Fruit fly (Drosophila melanogaster) whole organism, embryonic: ENCODE measurements around the gene Nup37.
A peak's percentile ranks its signal among the peaks of the same experiment; 100 is the strongest.

Experiments
- ATbp ChIP-seq: fragments of 200-800 bp; sonication (Bioruptor generic); optimal IDR thresholded peaks from 2 replicates; lab custom pipeline; 2017; ENCODE audit warnings: missing biosample characterization, mild to moderate bottlenecking, missing genetic modification characterization, missing genetic modification reagents
- Ada2b ChIP-seq: fragments of 200-800 bp; sonication (Bioruptor generic); IDR thresholded peaks from 2 replicates; pipeline ENCODE4 v1.3.6; 2022; ENCODE audit warnings: missing biosample characterization, missing genetic modification characterization
- C15 ChIP-seq: fragments of 200-800 bp; sonication (Bioruptor generic); IDR thresholded peaks from 3 replicates; pipeline ENCODE4 v1.3.6; 2022; ENCODE audit warnings: missing biosample characterization, missing genetic modification characterization
- CG11085 ChIP-seq: fragments of 200-800 bp; sonication (Bioruptor generic); IDR thresholded peaks from 2 replicates; pipeline ENCODE4 v1.3.6; 2022; ENCODE audit warnings: missing biosample characterization, missing genetic modification characterization
- CG12219 ChIP-seq: fragments of 200-800 bp; sonication (Bioruptor generic); optimal IDR thresholded peaks from 3 replicates; lab custom pipeline; 2018; ENCODE audit warnings: missing biosample characterization, mild to moderate bottlenecking, missing genetic modification characterization
- CG12942 ChIP-seq: fragments of 200-800 bp; sonication (Bioruptor generic); optimal IDR thresholded peaks from 3 replicates; lab custom pipeline; 2016; ENCODE audit warnings: missing biosample characterization, missing genetic modification characterization
- CG13123 ChIP-seq: fragments of 200-800 bp; sonication (Bioruptor generic); optimal IDR thresholded peaks from 2 replicates; lab custom pipeline; 2016; ENCODE audit warnings: missing biosample characterization, missing genetic modification characterization
- CG1603 ChIP-seq: fragments of 200-800 bp; sonication (Bioruptor generic); optimal IDR thresholded peaks from 2 replicates; lab custom pipeline; 2019; ENCODE audit warnings: missing biosample characterization, mild to moderate bottlenecking, missing genetic modification characterization, moderate library complexity
- CG2129 ChIP-seq: fragments of 200-800 bp; sonication (Bioruptor generic); IDR thresholded peaks from 2 replicates; pipeline ENCODE4 v1.3.6; 2022; ENCODE audit warnings: missing biosample characterization, missing genetic modification characterization; ENCODE audit not compliant: partially characterized antibody
- CG3281 ChIP-seq: fragments of 200-800 bp; sonication (Bioruptor generic); optimal IDR thresholded peaks from 3 replicates; lab custom pipeline; 2017; ENCODE audit warnings: missing biosample characterization, mild to moderate bottlenecking, missing genetic modification characterization
- CG34376 ChIP-seq: fragments of 200-800 bp; sonication (Bioruptor generic); optimal IDR thresholded peaks from 2 replicates; lab custom pipeline; 2018; ENCODE audit warnings: missing biosample characterization, mild to moderate bottlenecking, missing genetic modification characterization
- CG4328 ChIP-seq: fragments of 200-800 bp; sonication (Bioruptor generic); optimal IDR thresholded peaks from 3 replicates; lab custom pipeline; 2017; ENCODE audit warnings: missing biosample characterization, missing genetic modification reagents, missing genetic modification characterization
- CG43689 ChIP-seq: fragments of 200-800 bp; sonication (Bioruptor generic); IDR thresholded peaks from 2 replicates; pipeline ENCODE4 v1.3.6; 2022; ENCODE audit warnings: missing biosample characterization, missing genetic modification characterization
- CG4730 ChIP-seq: fragments of 200-800 bp; sonication (Bioruptor generic); IDR thresholded peaks from 2 replicates; pipeline ENCODE4 v1.3.6; 2022; ENCODE audit warnings: missing biosample characterization, missing genetic modification characterization
- CG6813 ChIP-seq: fragments of 200-800 bp; sonication (Bioruptor generic); optimal IDR thresholded peaks from 2 replicates; lab custom pipeline; 2017; ENCODE audit warnings: missing biosample characterization, missing genetic modification characterization, mild to moderate bottlenecking, moderate library complexity, missing genetic modification reagents
- CG7271 ChIP-seq: fragments of 200-800 bp; sonication (Bioruptor generic); optimal IDR thresholded peaks from 2 replicates; lab custom pipeline; 2018; ENCODE audit warnings: missing biosample characterization, mild to moderate bottlenecking, missing genetic modification characterization, moderate library complexity
- CG7372 ChIP-seq: fragments of 200-800 bp; sonication (Bioruptor generic); IDR thresholded peaks from 2 replicates; pipeline ENCODE4 v1.3.6; 2022; ENCODE audit warnings: missing biosample characterization, missing genetic modification characterization
- CG7745 ChIP-seq: fragments of 200-800 bp; sonication (Bioruptor generic); optimal IDR thresholded peaks from 2 replicates; lab custom pipeline; 2018; ENCODE audit warnings: missing biosample characterization, mild to moderate bottlenecking, missing genetic modification characterization, moderate library complexity
- CG8281 ChIP-seq: fragments of 200-800 bp; sonication (Bioruptor generic); optimal IDR thresholded peaks from 2 replicates; lab custom pipeline; 2018; ENCODE audit warnings: missing biosample characterization, mild to moderate bottlenecking, missing genetic modification characterization, moderate library complexity
- CG9817 ChIP-seq: fragments of 200-800 bp; sonication (Bioruptor generic); optimal IDR thresholded peaks from 2 replicates; lab custom pipeline; 2018; ENCODE audit warnings: missing biosample characterization, mild to moderate bottlenecking, missing genetic modification characterization, moderate library complexity
- Ets97D ChIP-seq: fragments of 200-800 bp; sonication (Bioruptor generic); optimal IDR thresholded peaks from 3 replicates; lab custom pipeline; 2016; ENCODE audit warnings: missing biosample characterization, missing genetic modification characterization
- Fer2 ChIP-seq: fragments of 200-800 bp; sonication (Bioruptor generic); optimal IDR thresholded peaks from 2 replicates; lab custom pipeline; 2018; ENCODE audit warnings: missing biosample characterization, mild to moderate bottlenecking, missing genetic modification characterization, moderate library complexity
- Hand ChIP-seq: fragments of 200-800 bp; sonication (Bioruptor generic); optimal IDR thresholded peaks from 2 replicates; lab custom pipeline; 2017; ENCODE audit warnings: mild to moderate bottlenecking, missing biosample characterization, missing genetic modification reagents, missing genetic modification characterization
- Hmx ChIP-seq: fragments of 200-800 bp; sonication (Bioruptor generic); optimal IDR thresholded peaks from 2 replicates; lab custom pipeline; 2016; ENCODE audit warnings: missing biosample characterization, missing genetic modification characterization
- PHDP ChIP-seq: fragments of 200-800 bp; sonication (Bioruptor generic); optimal IDR thresholded peaks from 3 replicates; lab custom pipeline; 2018; ENCODE audit warnings: missing biosample characterization, mild to moderate bottlenecking, missing genetic modification characterization, moderate library complexity
- Trl ChIP-seq, 3 experiments: fragments of >200 bp in 2 of 3; fragments of 200-800 bp in 1 of 3; sonication (Bioruptor generic) in 1 of 3; optimal IDR thresholded peaks; 2 replicates in 1 of 3; 3 replicates in 2 of 3; lab custom pipeline; 2016 to 2017; ENCODE audit warnings: missing biosample characterization in 1 of 3, missing genetic modification characterization in 1 of 3
- Usf ChIP-seq: fragments of 200-800 bp; sonication (Bioruptor generic); optimal IDR thresholded peaks from 2 replicates; lab custom pipeline; 2017; ENCODE audit warnings: missing genotype, missing biosample characterization, missing genetic modification characterization
- Vsx1 ChIP-seq: fragments of 200-800 bp; sonication (Bioruptor generic); optimal IDR thresholded peaks from 2 replicates; lab custom pipeline; 2017; ENCODE audit warnings: missing biosample characterization, mild to moderate bottlenecking, missing genetic modification characterization, missing genetic modification reagents
- caup ChIP-seq: fragments of 200-800 bp; sonication (Bioruptor generic); optimal IDR thresholded peaks from 3 replicates; lab custom pipeline; 2017; ENCODE audit warnings: missing biosample characterization, mild to moderate bottlenecking, missing genetic modification characterization, moderate library complexity; ENCODE audit not compliant: severe bottlenecking
- ci ChIP-seq: fragments of 200-800 bp; sonication (Bioruptor generic); IDR thresholded peaks from 3 replicates; pipeline ENCODE4 v1.3.6; 2022; ENCODE audit warnings: missing biosample characterization, missing genetic modification characterization
- corto ChIP-seq: fragments of 200-800 bp; sonication (Bioruptor generic); optimal IDR thresholded peaks from 2 replicates; lab custom pipeline; 2016; ENCODE audit warnings: missing biosample characterization, mild to moderate bottlenecking, missing genetic modification characterization, moderate library complexity
- cwo ChIP-seq: fragments of 200-800 bp; sonication (Bioruptor generic); optimal IDR thresholded peaks from 3 replicates; lab custom pipeline; 2017; ENCODE audit warnings: missing biosample characterization, missing genetic modification characterization, mild to moderate bottlenecking, moderate library complexity, missing genetic modification reagents
- dmrt99B ChIP-seq: fragments of 200-800 bp; sonication (Bioruptor generic); optimal IDR thresholded peaks from 2 replicates; lab custom pipeline; 2018; ENCODE audit warnings: missing biosample characterization, mild to moderate bottlenecking, missing genetic modification characterization, moderate library complexity
- en ChIP-seq: fragments of 200-800 bp; sonication (Bioruptor generic); optimal IDR thresholded peaks from 2 replicates; lab custom pipeline; 2016; ENCODE audit warnings: missing biosample characterization, missing genetic modification characterization
- eve ChIP-seq, 2 experiments: fragments of >200 bp; optimal IDR thresholded peaks; 2 replicates each; lab custom pipeline; 2017; ENCODE audit warnings: missing biosample characterization in 2 of 2, missing genetic modification characterization in 2 of 2
- exex ChIP-seq: fragments of 200-800 bp; sonication (Bioruptor generic); optimal IDR thresholded peaks from 4 replicates; lab custom pipeline; 2018; ENCODE audit warnings: missing biosample characterization, mild to moderate bottlenecking, missing genetic modification characterization, moderate library complexity
- grau ChIP-seq: fragments of 200-800 bp; optimal IDR thresholded peaks from 3 replicates; lab custom pipeline; 2019; ENCODE audit warnings: missing biosample characterization, mild to moderate bottlenecking, missing genetic modification characterization, moderate library complexity
- hkb ChIP-seq, 2 experiments: fragments of 200-800 bp in 1 of 2; fragments of >200 bp in 1 of 2; sonication (Bioruptor generic) in 1 of 2; IDR thresholded peaks in 1 of 2; optimal IDR thresholded peaks in 1 of 2; 2 replicates each; pipeline versions ENCODE4 v1.3.6 to Lab custom; 2017 to 2022; ENCODE audit warnings: missing biosample characterization in 1 of 2, missing genetic modification characterization in 1 of 2
- knrl ChIP-seq: fragments of 200-800 bp; sonication (Bioruptor generic); IDR thresholded peaks from 3 replicates; pipeline ENCODE4 v1.3.6; 2022; ENCODE audit warnings: missing biosample characterization, missing genetic modification characterization; ENCODE audit not compliant: partially characterized antibody
- psq ChIP-seq: fragments of 200-800 bp; sonication (Bioruptor generic); optimal IDR thresholded peaks from 2 replicates; lab custom pipeline; 2017; ENCODE audit warnings: missing biosample characterization, missing genetic modification characterization
- schlank ChIP-seq: fragments of 200-800 bp; sonication (Bioruptor generic); optimal IDR thresholded peaks from 2 replicates; lab custom pipeline; 2018; ENCODE audit warnings: missing biosample characterization, mild to moderate bottlenecking, missing genetic modification characterization
- scrt ChIP-seq: fragments of 200-800 bp; sonication (Bioruptor generic); optimal IDR thresholded peaks from 2 replicates; lab custom pipeline; 2018; ENCODE audit warnings: missing biosample characterization, mild to moderate bottlenecking, missing genetic modification characterization, moderate library complexity
- seq ChIP-seq: fragments of 200-800 bp; sonication (Bioruptor generic); IDR thresholded peaks from 2 replicates; pipeline ENCODE4 v1.3.6; 2022; ENCODE audit warnings: missing biosample characterization, missing genetic modification characterization
- slbo ChIP-seq: fragments of 200-800 bp; sonication (Bioruptor generic); IDR thresholded peaks from 2 replicates; pipeline ENCODE4 v1.3.6; 2022; ENCODE audit warnings: missing biosample characterization, missing genetic modification characterization
- so ChIP-seq: fragments of 200-800 bp; sonication (Bioruptor generic); IDR thresholded peaks from 3 replicates; pipeline ENCODE4 v1.3.6; 2022; ENCODE audit warnings: missing biosample characterization, missing genetic modification characterization
- sob ChIP-seq: fragments of 200-800 bp; sonication (Bioruptor generic); IDR thresholded peaks from 2 replicates; pipeline ENCODE4 v1.3.6; 2022; ENCODE audit warnings: missing biosample characterization, missing genetic modification characterization
- tap ChIP-seq: fragments of 200-800 bp; optimal IDR thresholded peaks from 3 replicates; lab custom pipeline; 2019; ENCODE audit warnings: missing biosample characterization, mild to moderate bottlenecking, missing genetic modification characterization, moderate library complexity
- trh ChIP-seq: fragments of 200-800 bp; sonication (Bioruptor generic); optimal IDR thresholded peaks from 2 replicates; lab custom pipeline; 2016; ENCODE audit warnings: missing biosample characterization, missing genetic modification characterization
- unc-4 ChIP-seq: fragments of 200-800 bp; sonication (Bioruptor generic); IDR thresholded peaks from 2 replicates; pipeline ENCODE4 v1.3.6; 2022; ENCODE audit warnings: missing biosample characterization, missing genetic modification characterization; ENCODE audit not compliant: partially characterized antibody
- zf30C ChIP-seq: fragments of 200-800 bp; sonication (Bioruptor generic); optimal IDR thresholded peaks from 3 replicates; lab custom pipeline; 2018; ENCODE audit warnings: missing biosample characterization, mild to moderate bottlenecking, missing genetic modification characterization

Nup37 gene

dm6 chr3R:25275276-25275675 lies 27.8 kb downstream of the Nup37 start (continued):
- TF ChIP-seq so (GFP tag; lab: Robert Waterston, UW) (no peak), C15 (GFP tag; lab: Robert Waterston, UW) (no peak), en (GFP tag; lab: Kevin White, UChicago) (no peak), Hmx (no peak), CG8281 (tag; lab: Kevin White, UChicago) (no peak), PHDP (tag; lab: Kevin White, UChicago) (peak; percentile 71), CG9817 (tag; lab: Kevin White, UChicago) (peak; percentile 26), CG6813 (GFP tag; lab: Kevin White, UChicago) (peak; percentile 25), trh (no peak), CG3281 (GFP tag; lab: Kevin White, UChicago) (peak; percentile 50), CG4328 (GFP tag; lab: Kevin White, UChicago) (no peak), CG34376 (GFP tag; lab: Kevin White, UChicago) (peak; percentile 47), scrt (GFP tag; lab: Kevin White, UChicago) (peak; percentile 55), CG11085 (GFP tag; lab: Robert Waterston, UW) (no peak), exex (tag; lab: Kevin White, UChicago) (peak; percentile 78), CG1603 (tag; lab: Kevin White, UChicago) (no peak), slbo (GFP tag; lab: Robert Waterston, UW) (no peak), Trl (optimal IDR thresholded peaks at IDR 0.05; lab: Kevin White, UChicago) (no peak), Trl (GFP tag; optimal IDR thresholded peaks at IDR 0.05; lab: Kevin White, UChicago) (no peak), CG4730 (GFP tag; lab: Robert Waterston, UW) (no peak), unc-4 (no peak), ATbp (no peak), CG43689 (GFP tag; lab: Robert Waterston, UW) (no peak), Fer2 (tag; lab: Kevin White, UChicago) (no peak), CG7745 (tag; lab: Kevin White, UChicago) (no peak), CG13123 (GFP tag; lab: Kevin White, UChicago) (no peak), CG7372 (peak; percentile 59), grau (peak; percentile 15), zf30C (no peak), CG7271 (tag; lab: Kevin White, UChicago) (no peak), Usf (GFP tag; lab: Kevin White, UChicago) (no peak), ci (GFP tag; lab: Robert Waterston, UW) (no peak), sob (GFP tag; lab: Robert Waterston, UW) (no peak; the same call in 1 of the 2 replicates), Ets97D (no peak), dmrt99B (tag; lab: Kevin White, UChicago) (no peak), CG12942 (GFP tag; lab: Kevin White, UChicago) (no peak), knrl (no peak), CG12219 (GFP tag; lab: Kevin White, UChicago) (no peak), Hand (GFP tag; lab: Kevin White, UChicago) (peak; percentile 52), tap (no peak), corto (GFP tag; lab: Kevin White, UChicago) (no peak), schlank (tag; lab: Kevin White, UChicago) (peak; percentile 34), seq (no peak), Ada2b (no peak), psq (no peak), Vsx1 (GFP tag; lab: Kevin White, UChicago) (no peak), eve (GFP tag; optimal IDR thresholded peaks at IDR 0.05; lab: Kevin White, UChicago) (no peak), hkb (optimal IDR thresholded peaks at IDR 0.05; lab: Kevin White, UChicago) (no peak), hkb (GFP tag; IDR thresholded peaks at IDR 0.05; lab: Robert Waterston, UW) (peak; percentile 22; the same call in 1 of the 2 replicates), cwo (GFP tag; lab: Kevin White, UChicago) (peak; percentile 19), CG2129 (GFP tag; lab: Robert Waterston, UW) (no peak), caup (peak; percentile 65)
